Fruit fly (Drosophila melanogaster) whole organism, embryonic: Measurements from ENCODE around the gene Crg-1.

Experiments
- Bdp1 ChIP-seq: fragments of 200-800 bp; sonication (Bioruptor generic); optimal IDR thresholded peaks from 3 replicates; lab custom pipeline; 2016; ENCODE audit warnings: missing biosample characterization, missing genetic modification characterization
- BtbVII ChIP-seq: fragments of 200-800 bp; sonication (Bioruptor generic); optimal IDR thresholded peaks from 3 replicates; lab custom pipeline; 2017; ENCODE audit warnings: missing biosample characterization, mild to moderate bottlenecking, missing genetic modification characterization
- C15 ChIP-seq: fragments of 200-800 bp; sonication (Bioruptor generic); IDR thresholded peaks from 3 replicates; pipeline ENCODE4 v1.3.6; 2022; ENCODE audit warnings: missing biosample characterization, missing genetic modification characterization
- CG10565 ChIP-seq: fragments of 200-800 bp; sonication (Bioruptor generic); optimal IDR thresholded peaks from 3 replicates; lab custom pipeline; 2016; ENCODE audit warnings: missing biosample characterization, mild to moderate bottlenecking, missing genetic modification characterization
- CG11398 ChIP-seq: fragments of 200-800 bp; sonication (Bioruptor generic); optimal IDR thresholded peaks from 2 replicates; lab custom pipeline; 2016; ENCODE audit warnings: missing biosample characterization, missing genetic modification characterization
- CG11696 ChIP-seq: fragments of 200-800 bp; sonication (Bioruptor generic); IDR thresholded peaks from 2 replicates; pipeline ENCODE4 v1.3.6; 2022; ENCODE audit warnings: missing biosample characterization, missing genetic modification characterization
- CG17385 ChIP-seq: fragments of 200-800 bp; sonication (Bioruptor generic); optimal IDR thresholded peaks from 3 replicates; lab custom pipeline; 2018; ENCODE audit warnings: missing biosample characterization, mild to moderate bottlenecking, missing genetic modification characterization
- CG2202 ChIP-seq: fragments of 200-800 bp; sonication (Bioruptor generic); optimal IDR thresholded peaks from 2 replicates; lab custom pipeline; 2018; ENCODE audit warnings: missing biosample characterization, mild to moderate bottlenecking, missing genetic modification characterization
- CG31224 ChIP-seq: fragments of 200-800 bp; sonication (Bioruptor generic); IDR thresholded peaks from 2 replicates; pipeline ENCODE4 v1.3.6; 2022; ENCODE audit warnings: missing biosample characterization, missing genetic modification characterization
- CG32532 ChIP-seq: fragments of 200-800 bp; sonication (Bioruptor generic); IDR thresholded peaks from 2 replicates; pipeline ENCODE4 v1.3.6; 2022; ENCODE audit warnings: missing biosample characterization, missing genetic modification characterization
- CG4424 ChIP-seq: fragments of 200-800 bp; sonication (Bioruptor generic); optimal IDR thresholded peaks from 3 replicates; lab custom pipeline; 2016; ENCODE audit warnings: missing biosample characterization, missing genetic modification characterization
- CG9215 ChIP-seq: fragments of 200-800 bp; sonication (Bioruptor generic); IDR thresholded peaks from 2 replicates; pipeline ENCODE4 v1.3.6; 2022; ENCODE audit warnings: missing biosample characterization, missing genetic modification characterization
- CkIIα-i1 ChIP-seq: fragments of 200-800 bp; sonication (Bioruptor generic); IDR thresholded peaks from 2 replicates; pipeline ENCODE4 v1.3.6; 2022; ENCODE audit warnings: missing biosample characterization, missing genetic modification characterization
- D ChIP-seq, 2 experiments: fragments of 200-800 bp in 1 of 2; fragments of >200 bp in 1 of 2; sonication (Bioruptor generic) in 1 of 2; optimal IDR thresholded peaks; 2 replicates in 1 of 2; 3 replicates in 1 of 2; lab custom pipeline; 2017; ENCODE audit warnings: mild to moderate bottlenecking in 1 of 2, missing biosample characterization in 1 of 2, missing genetic modification characterization in 1 of 2, missing genetic modification reagents in 1 of 2
- Doc3 ChIP-seq: fragments of 200-800 bp; sonication (Bioruptor generic); IDR thresholded peaks from 3 replicates; pipeline ENCODE4 v1.3.6; 2022; ENCODE audit warnings: missing biosample characterization, missing genetic modification characterization; ENCODE audit not compliant: partially characterized antibody
- Fer1 ChIP-seq: fragments of 200-800 bp; sonication (Bioruptor generic); optimal IDR thresholded peaks from 2 replicates; lab custom pipeline; 2017; ENCODE audit warnings: missing biosample characterization, mild to moderate bottlenecking, missing genetic modification characterization
- GATAe ChIP-seq: fragments of 200-800 bp; sonication (Bioruptor generic); conservative IDR thresholded peaks from 2 replicates; pipeline ENCODE4 v1.3.6; 2022; ENCODE audit warnings: missing biosample characterization, missing genetic modification characterization
- HLH4C ChIP-seq: fragments of 200-800 bp; sonication (Bioruptor generic); IDR thresholded peaks from 3 replicates; pipeline ENCODE4 v1.3.6; 2022; ENCODE audit warnings: missing biosample characterization, missing genetic modification characterization; ENCODE audit not compliant: partially characterized antibody
- HmgZ ChIP-seq: fragments of 200-800 bp; sonication (Bioruptor generic); optimal IDR thresholded peaks from 2 replicates; lab custom pipeline; 2018; ENCODE audit warnings: missing biosample characterization, mild to moderate bottlenecking, missing genetic modification characterization
- Hr39 ChIP-seq: fragments of >200 bp; optimal IDR thresholded peaks from 2 replicates; lab custom pipeline; 2017
- Hsf ChIP-seq: fragments of 200-800 bp; sonication (Bioruptor generic); optimal IDR thresholded peaks from 3 replicates; lab custom pipeline; 2016; ENCODE audit warnings: missing biosample characterization, missing genetic modification characterization
- NK7.1 ChIP-seq: fragments of 200-800 bp; sonication (Bioruptor generic); optimal IDR thresholded peaks from 3 replicates; lab custom pipeline; 2016; ENCODE audit warnings: missing biosample characterization, missing genetic modification characterization
- Optix ChIP-seq: fragments of 200-800 bp; sonication (Bioruptor generic); IDR thresholded peaks from 3 replicates; pipeline ENCODE4 v1.3.6; 2022; ENCODE audit warnings: missing biosample characterization, missing genetic modification characterization
- Ravus ChIP-seq: fragments of 200-800 bp; sonication (Bioruptor generic); IDR thresholded peaks from 2 replicates; pipeline ENCODE4 v1.3.6; 2022; ENCODE audit warnings: missing biosample characterization, missing genetic modification characterization
- Sry-δ ChIP-seq: fragments of 200-800 bp; sonication (Bioruptor generic); optimal IDR thresholded peaks from 2 replicates; lab custom pipeline; 2016; ENCODE audit warnings: missing biosample characterization, missing genetic modification characterization
- Usf ChIP-seq: fragments of 200-800 bp; sonication (Bioruptor generic); optimal IDR thresholded peaks from 2 replicates; lab custom pipeline; 2017; ENCODE audit warnings: missing genotype, missing biosample characterization, missing genetic modification characterization
- al ChIP-seq: fragments of 200-800 bp; sonication (Bioruptor generic); IDR thresholded peaks from 2 replicates; pipeline ENCODE4 v1.3.6; 2022; ENCODE audit warnings: missing biosample characterization, missing genetic modification characterization
- ara ChIP-seq: fragments of 200-800 bp; sonication (Bioruptor generic); IDR thresholded peaks from 2 replicates; pipeline ENCODE4 v1.3.6; 2022; ENCODE audit warnings: missing biosample characterization, missing genetic modification characterization
- bbx ChIP-seq: fragments of 200-800 bp; sonication (Bioruptor generic); IDR thresholded peaks from 2 replicates; pipeline ENCODE4 v1.3.6; 2022; ENCODE audit warnings: missing biosample characterization, missing genetic modification characterization; ENCODE audit not compliant: partially characterized antibody
- bcd ChIP-seq: fragments of 200-800 bp; sonication (Bioruptor generic); optimal IDR thresholded peaks from 2 replicates; lab custom pipeline; 2017; ENCODE audit warnings: missing biosample characterization, mild to moderate bottlenecking, missing genetic modification characterization
- bowl ChIP-seq: fragments of 200-800 bp; sonication (Bioruptor generic); IDR thresholded peaks from 2 replicates; pipeline ENCODE4 v1.3.6; 2022; ENCODE audit warnings: missing biosample characterization, missing genetic modification characterization
- dpn ChIP-seq, 2 experiments: fragments of 200-800 bp; sonication (Bioruptor generic); optimal IDR thresholded peaks; 3 replicates each; lab custom pipeline; 2016; ENCODE audit warnings: missing biosample characterization in 2 of 2, missing genetic modification characterization in 2 of 2
- exex ChIP-seq: fragments of 200-800 bp; sonication (Bioruptor generic); optimal IDR thresholded peaks from 4 replicates; lab custom pipeline; 2018; ENCODE audit warnings: missing biosample characterization, mild to moderate bottlenecking, missing genetic modification characterization, moderate library complexity
- fd102C ChIP-seq: fragments of 200-800 bp; sonication (Bioruptor generic); optimal IDR thresholded peaks from 2 replicates; lab custom pipeline; 2018; ENCODE audit warnings: missing biosample characterization, mild to moderate bottlenecking, missing genetic modification characterization, moderate library complexity
- hb ChIP-seq: fragments of 200-800 bp; sonication (Bioruptor generic); IDR thresholded peaks from 3 replicates; pipeline ENCODE4 v1.3.6; 2022; ENCODE audit warnings: missing biosample characterization, missing genetic modification characterization; ENCODE audit not compliant: partially characterized antibody
- insv ChIP-seq, 2 experiments: fragments of 200-800 bp; sonication (Bioruptor generic); optimal IDR thresholded peaks; 3 replicates each; lab custom pipeline; 2016 to 2018; ENCODE audit warnings: missing biosample characterization in 2 of 2, missing genetic modification characterization in 2 of 2
- lab ChIP-seq: fragments of 200-800 bp; sonication (Bioruptor generic); optimal IDR thresholded peaks from 3 replicates; lab custom pipeline; 2017; ENCODE audit warnings: missing biosample characterization, missing genetic modification characterization, mild to moderate bottlenecking, moderate library complexity, missing genetic modification reagents
- lilli ChIP-seq: fragments of 200-800 bp; sonication (Bioruptor generic); optimal IDR thresholded peaks from 3 replicates; lab custom pipeline; 2016; ENCODE audit warnings: missing biosample characterization, missing genetic modification characterization
- p53 ChIP-seq: fragments of 200-800 bp; sonication (Bioruptor generic); optimal IDR thresholded peaks from 2 replicates; lab custom pipeline; 2016; ENCODE audit warnings: missing biosample characterization, missing genetic modification characterization
- schlank ChIP-seq: fragments of 200-800 bp; sonication (Bioruptor generic); optimal IDR thresholded peaks from 2 replicates; lab custom pipeline; 2018; ENCODE audit warnings: missing biosample characterization, mild to moderate bottlenecking, missing genetic modification characterization
- so ChIP-seq: fragments of 200-800 bp; sonication (Bioruptor generic); IDR thresholded peaks from 3 replicates; pipeline ENCODE4 v1.3.6; 2022; ENCODE audit warnings: missing biosample characterization, missing genetic modification characterization
- sqz ChIP-seq: fragments of 200-800 bp; sonication (Bioruptor generic); optimal IDR thresholded peaks from 3 replicates; lab custom pipeline; 2018; ENCODE audit warnings: missing biosample characterization, mild to moderate bottlenecking, missing genetic modification characterization
- tx ChIP-seq: fragments of 200-800 bp; sonication (Bioruptor generic); optimal IDR thresholded peaks from 2 replicates; lab custom pipeline; 2016; ENCODE audit warnings: missing biosample characterization, missing genetic modification characterization
- unc-4 ChIP-seq: fragments of 200-800 bp; sonication (Bioruptor generic); IDR thresholded peaks from 2 replicates; pipeline ENCODE4 v1.3.6; 2022; ENCODE audit warnings: missing biosample characterization, missing genetic modification characterization; ENCODE audit not compliant: partially characterized antibody
- vnd ChIP-seq: fragments of 200-800 bp; sonication (Bioruptor generic); IDR thresholded peaks from 3 replicates; pipeline ENCODE4 v1.3.6; 2022; ENCODE audit warnings: missing biosample characterization, missing genetic modification characterization; ENCODE audit not compliant: partially characterized antibody
- vvl ChIP-seq: fragments of 200-800 bp; sonication (Bioruptor generic); IDR thresholded peaks from 2 replicates; pipeline ENCODE4 v1.3.6; 2022; ENCODE audit warnings: missing biosample characterization, missing genetic modification characterization
- zen2 ChIP-seq: fragments of 200-800 bp; sonication (Bioruptor generic); IDR thresholded peaks from 3 replicates; pipeline ENCODE4 v1.3.6; 2022; ENCODE audit warnings: missing biosample characterization, missing genetic modification characterization; ENCODE audit not compliant: partially characterized antibody
- zfh2 ChIP-seq: fragments of 200-800 bp; sonication (Bioruptor generic); optimal IDR thresholded peaks from 2 replicates; lab custom pipeline; 2016; ENCODE audit warnings: missing biosample characterization, missing genetic modification characterization

The Crg-1 gene

DNA sequence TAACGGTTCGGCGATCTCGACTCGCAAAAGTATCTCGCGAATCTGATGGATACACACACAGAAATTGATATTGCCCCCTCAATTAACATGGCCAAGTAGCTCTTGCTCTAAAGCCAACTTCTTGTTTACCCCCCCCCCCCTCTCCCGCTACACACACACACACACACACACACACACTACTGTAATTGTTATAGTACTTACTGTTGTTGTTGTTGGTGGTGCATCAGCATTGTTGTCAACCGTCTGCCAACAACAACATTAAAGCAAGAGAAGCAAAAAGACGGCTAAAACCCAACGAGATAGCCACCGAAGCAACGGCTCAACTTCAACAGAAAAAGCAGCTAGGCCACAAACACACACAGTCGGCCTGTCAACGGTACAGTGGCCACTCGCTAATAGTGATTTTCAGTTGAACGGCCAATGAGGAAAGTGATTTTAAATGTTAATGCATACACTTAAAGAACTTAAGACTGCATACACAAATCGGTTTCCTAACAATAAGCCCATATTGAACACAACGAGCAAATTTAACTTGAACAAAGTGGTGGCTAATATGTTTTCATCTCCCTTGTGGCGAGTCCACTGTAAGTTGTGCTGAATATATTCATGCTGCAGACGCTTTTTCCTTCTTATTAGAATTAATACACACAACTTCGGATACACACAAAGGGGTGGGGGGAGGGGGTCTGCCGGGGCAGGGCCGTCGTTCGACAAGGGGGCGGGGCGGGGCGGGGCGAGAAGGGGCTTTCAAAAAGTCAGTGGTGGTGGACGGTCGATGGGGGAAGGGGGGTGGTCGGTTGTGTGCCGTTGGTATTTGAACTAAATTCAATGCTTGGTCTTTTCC, 42.6 kb upstream of the Crg-1 start (continued):
- TF ChIP-seq CG2202 (tag; lab: Kevin White, UChicago) (peak; percentile 65), bcd (GFP tag; lab: Kevin White, UChicago) (peak; percentile 86), schlank (tag; lab: Kevin White, UChicago) (peak; percentile 75), CG9215 (GFP tag; lab: Robert Waterston, UW) (peak; percentile 81), vvl (peak; percentile 94), Hr39 (lab: Kevin White, UChicago) (no peak), Ravus (GFP tag; lab: Robert Waterston, UW) (peak; percentile 65), D (optimal IDR thresholded peaks at IDR 0.05; lab: Kevin White, UChicago) (no peak), D (GFP tag; optimal IDR thresholded peaks at IDR 0.05; lab: Kevin White, UChicago) (peak; percentile 74), CG10565 (GFP tag; lab: Kevin White, UChicago) (peak; percentile 4), lilli (GFP tag; lab: Kevin White, UChicago) (peak; percentile 87), dpn (GFP tag; optimal IDR thresholded peaks at IDR 0.05; lab: Kevin White, UChicago) (peak; percentile 80 to 93), Doc3 (GFP tag; lab: Robert Waterston, UW) (no peak), zfh2 (GFP tag; lab: Kevin White, UChicago) (peak; percentile 84), Fer1 (GFP tag; lab: Kevin White, UChicago) (peak; percentile 92), Optix (peak; percentile 83), tx (GFP tag; lab: Kevin White, UChicago) (peak; percentile 81), CkIIα-i1 (GFP tag; lab: Robert Waterston, UW) (0 out of 2 replicates have a peak, but pooled peaks have one; percentile 48), Usf (peak; percentile 66), sqz (GFP tag; lab: Kevin White, UChicago) (peak; percentile 12), fd102C (GFP tag; lab: Kevin White, UChicago) (no peak), vnd (no peak), zen2 (no peak), Hsf (peak; percentile 80), CG11398 (peak; percentile 47), Bdp1 (GFP tag; lab: Kevin White, UChicago) (peak; percentile 65), Sry-δ (GFP tag; lab: Kevin White, UChicago) (peak; percentile 38), CG17385 (GFP tag; lab: Kevin White, UChicago) (peak; percentile 82), bbx (GFP tag; lab: Robert Waterston, UW) (no peak), HmgZ (tag; lab: Kevin White, UChicago) (peak; percentile 83), BtbVII (GFP tag; lab: Kevin White, UChicago) (peak; percentile 80), NK7.1 (GFP tag; lab: Kevin White, UChicago) (peak; percentile 13), CG32532 (peak; percentile 86), exex (peak; percentile 53), ara (GFP tag; lab: Robert Waterston, UW) (peak; percentile 73), hb (no peak), C15 (GFP tag; lab: Robert Waterston, UW) (peak; percentile 40; the same call in 1 of the 3 replicates), insv (GFP tag; optimal IDR thresholded peaks at IDR 0.05; lab: Kevin White, UChicago) (peak in 1 of 2 experiments; percentile 47), CG11696 (peak; percentile 45; the same call in 1 of the 2 replicates), p53 (GFP tag; lab: Kevin White, UChicago) (peak; percentile 19), CG31224 (peak; percentile 66), bowl (peak; percentile 57; the same call in 1 of the 2 replicates), al (GFP tag; lab: Robert Waterston, UW) (peak; percentile 67), HLH4C (no peak), so (peak; percentile 83; the same call in 2 of the 3 replicates), GATAe (GFP tag; lab: Robert Waterston, UW) (no peak), lab (peak; percentile 91), CG4424 (GFP tag; lab: Kevin White, UChicago) (peak; percentile 81), unc-4 (no peak)
